Worm (Caenorhabditis elegans): ENCODE data around the gene srsx-30.

DNA sequence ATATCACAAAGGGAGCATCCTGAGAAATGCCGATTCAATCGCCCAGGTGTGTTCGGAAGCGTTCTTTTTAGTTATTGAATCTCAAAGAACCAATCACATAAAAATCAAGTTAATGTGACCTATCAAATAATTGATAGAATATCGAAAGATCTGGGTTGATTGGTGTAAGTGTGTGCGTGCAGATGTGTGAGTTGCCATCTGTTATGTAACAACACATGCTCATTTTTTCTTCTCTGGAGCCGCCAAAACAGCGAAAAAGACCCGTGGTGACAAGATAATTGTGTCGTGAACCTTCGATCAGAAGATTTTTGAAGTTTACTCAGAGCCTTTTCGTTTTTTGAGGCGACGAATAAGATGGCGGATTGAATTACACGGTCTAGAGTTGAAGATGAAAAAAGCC lies 11.8 kb upstream of the srsx-30 start:
- TF ChIP-seq W03F9.2 (tag; optimal IDR thresholded peaks at IDR 0.05) (no peak), him-1 (tag; optimal IDR thresholded peaks at IDR 0.05) (no peak)
